Worm (Caenorhabditis elegans) whole organism, L4/young adult: Measurements from ENCODE around the gene oac-46.

ENCODE experiments used
- W03F9.2 ChIP-seq: fragments of 150-350 bp; optimal IDR thresholded peaks from 2 replicates; lab custom pipeline; 2014; ENCODE audit warnings: missing biosample characterization, missing genetic modification characterization
- dao-5 ChIP-seq: sonication (generic microtip); optimal IDR thresholded peaks from 2 replicates; lab custom pipeline; 2016; ENCODE audit warnings: missing genotype, missing genetic modification characterization, moderate library complexity, missing compliant biosample characterization
- him-1 ChIP-seq: sonication (generic microtip); optimal IDR thresholded peaks from 2 replicates; lab custom pipeline; 2016; ENCODE audit warnings: missing genotype, missing genetic modification reagents, missing genetic modification characterization, missing compliant biosample characterization

DNA sequence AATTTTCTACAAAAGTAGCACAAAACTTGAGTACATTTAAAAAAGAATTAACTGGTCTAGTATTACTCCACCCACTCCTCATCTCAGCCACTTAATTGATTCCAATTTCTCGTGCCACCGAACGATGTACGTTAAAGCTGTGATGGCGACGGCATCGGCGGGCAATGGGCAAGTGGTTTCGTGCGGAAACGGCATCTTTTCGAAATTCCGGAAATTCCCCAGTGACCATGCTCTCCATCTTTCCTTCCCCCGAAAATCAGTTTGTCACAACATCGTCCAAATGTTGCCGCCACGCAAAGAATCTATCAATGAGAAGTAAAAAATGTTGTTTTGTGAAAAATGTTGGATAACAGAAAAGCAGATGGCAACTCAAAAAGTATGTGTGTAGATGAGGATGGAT lies 19.0 kb downstream of the oac-46 start:
- TF ChIP-seq W03F9.2 (tag; lab: Kevin White, UChicago) (no peak), him-1 (no peak), dao-5 (tag; lab: Kevin White, UChicago) (no peak)
